Fruit fly (Drosophila melanogaster) whole organism, wandering third instar larva: Measurements from ENCODE around the gene Vps29.

Source experiments
- Abd-B ChIP-seq: fragments of >200 bp; optimal IDR thresholded peaks from 2 replicates; lab custom pipeline; 2017; ENCODE audit warnings: missing biosample characterization, missing genetic modification characterization
- CG32264 ChIP-seq: fragments of 200-800 bp; sonication (Bioruptor generic); optimal IDR thresholded peaks from 2 replicates; lab custom pipeline; 2016; ENCODE audit warnings: missing biosample characterization, missing genetic modification characterization
- CG9705 ChIP-seq: fragments of 200-800 bp; sonication (Bioruptor generic); optimal IDR thresholded peaks from 2 replicates; lab custom pipeline; 2018; ENCODE audit warnings: missing biosample characterization, mild to moderate bottlenecking, missing genetic modification characterization
- CrebA ChIP-seq: fragments of 200-800 bp; sonication (Bioruptor generic); optimal IDR thresholded peaks from 2 replicates; lab custom pipeline; 2016; ENCODE audit warnings: missing biosample characterization, mild to moderate bottlenecking, missing genetic modification characterization, borderline replicate concordance
- Dfd ChIP-seq: fragments of >200 bp; optimal IDR thresholded peaks from 2 replicates; lab custom pipeline; 2017; ENCODE audit warnings: missing biosample characterization, missing genetic modification characterization
- HLH106 ChIP-seq: fragments of 200-800 bp; optimal IDR thresholded peaks from 3 replicates; lab custom pipeline; 2019; ENCODE audit warnings: missing biosample characterization, mild to moderate bottlenecking, missing genetic modification characterization, moderate library complexity
- Hnf4 ChIP-seq: fragments of 200-800 bp; sonication (Bioruptor generic); optimal IDR thresholded peaks from 2 replicates; lab custom pipeline; 2016; ENCODE audit warnings: missing biosample characterization, mild to moderate bottlenecking, missing genetic modification characterization
- Hr83 ChIP-seq: fragments of 200-300 bp; sonication (Bioruptor generic); optimal IDR thresholded peaks from 2 replicates; lab custom pipeline; 2016; ENCODE audit warnings: missing biosample characterization, mild to moderate bottlenecking, missing genetic modification characterization, moderate library complexity; ENCODE audit not compliant: poor library complexity, severe bottlenecking
- Jra ChIP-seq: sonication (Bioruptor generic); optimal IDR thresholded peaks from 2 replicates; lab custom pipeline; 2016; ENCODE audit warnings: missing biosample characterization, missing genetic modification characterization
- Mio ChIP-seq: sonication (Bioruptor generic); optimal IDR thresholded peaks from 2 replicates; lab custom pipeline; 2016; ENCODE audit warnings: missing biosample characterization, missing genetic modification characterization
- Myc ChIP-seq: fragments of >200 bp; optimal IDR thresholded peaks from 2 replicates; lab custom pipeline; 2017
- N ChIP-seq: fragments of >200 bp; optimal IDR thresholded peaks from 2 replicates; lab custom pipeline; 2018; ENCODE audit warnings: missing biosample characterization, missing external identifiers, missing genetic modification characterization
- OdsH ChIP-seq: fragments of 200-800 bp; sonication (Bioruptor generic); optimal IDR thresholded peaks from 2 replicates; lab custom pipeline; 2016; ENCODE audit warnings: missing biosample characterization, mild to moderate bottlenecking, missing genetic modification characterization
- Rel ChIP-seq, 2 experiments: fragments of 200-800 bp; sonication (Bioruptor generic) in 1 of 2; optimal IDR thresholded peaks; 2 replicates in 1 of 2; 3 replicates in 1 of 2; lab custom pipeline; 2016 to 2019; ENCODE audit warnings: mild to moderate bottlenecking in 2 of 2, missing biosample characterization in 2 of 2, missing genetic modification characterization in 2 of 2, moderate library complexity in 1 of 2
- Sp1 ChIP-seq: fragments of 200-800 bp; sonication (Bioruptor generic); optimal IDR thresholded peaks from 3 replicates; lab custom pipeline; 2019; ENCODE audit warnings: missing biosample characterization, mild to moderate bottlenecking, missing genetic modification characterization, moderate library complexity
- Vsx2 ChIP-seq: fragments of 200-300, 225-300 bp; sonication (Bioruptor generic); optimal IDR thresholded peaks from 2 replicates; lab custom pipeline; 2018; ENCODE audit warnings: missing biosample characterization, missing genetic modification characterization; ENCODE audit not compliant: partially characterized antibody
- br ChIP-seq: fragments of 200-800 bp; sonication (Bioruptor generic); optimal IDR thresholded peaks from 2 replicates; lab custom pipeline; 2016; ENCODE audit warnings: missing biosample characterization, missing genetic modification characterization
- brk ChIP-seq: fragments of 200-800 bp; sonication (Bioruptor generic); optimal IDR thresholded peaks from 2 replicates; lab custom pipeline; 2016; ENCODE audit warnings: missing biosample characterization, mild to moderate bottlenecking, missing genetic modification characterization
- dmrt93B ChIP-seq: fragments of 200-800 bp; sonication (Bioruptor generic); optimal IDR thresholded peaks from 2 replicates; lab custom pipeline; 2018; ENCODE audit warnings: missing biosample characterization, mild to moderate bottlenecking, missing genetic modification characterization
- ey ChIP-seq: fragments of 200-800 bp; sonication (Bioruptor generic); optimal IDR thresholded peaks from 2 replicates; lab custom pipeline; 2016; ENCODE audit warnings: missing biosample characterization, missing genetic modification characterization
- foxo ChIP-seq, 2 experiments: fragments of 200-800 bp; sonication (Bioruptor generic); optimal IDR thresholded peaks; 2 replicates in 1 of 2; 3 replicates in 1 of 2; lab custom pipeline; 2016 to 2017; ENCODE audit warnings: missing biosample characterization in 2 of 2, missing genetic modification characterization in 2 of 2
- fru ChIP-seq: fragments of 200-800 bp; sonication (Bioruptor generic); optimal IDR thresholded peaks from 3 replicates; lab custom pipeline; 2016; ENCODE audit warnings: missing biosample characterization, mild to moderate bottlenecking, missing genetic modification characterization
- h ChIP-seq: fragments of 200-800 bp; sonication (Bioruptor generic); optimal IDR thresholded peaks from 3 replicates; lab custom pipeline; 2016; ENCODE audit warnings: missing biosample characterization, mild to moderate bottlenecking, missing genetic modification characterization
- jim ChIP-seq: fragments of 175-275, 200-325 bp; sonication (Bioruptor generic); optimal IDR thresholded peaks from 2 replicates; lab custom pipeline; 2016; ENCODE audit warnings: missing biosample characterization, mild to moderate bottlenecking, missing genetic modification characterization
- lola ChIP-seq: fragments of >200 bp; optimal IDR thresholded peaks from 2 replicates; lab custom pipeline; 2017; ENCODE audit warnings: missing biosample characterization, missing genetic modification characterization
- psq ChIP-seq: fragments of 200-800 bp; sonication (Bioruptor generic); optimal IDR thresholded peaks from 3 replicates; lab custom pipeline; 2017; ENCODE audit warnings: missing biosample characterization, mild to moderate bottlenecking, missing genetic modification characterization, moderate library complexity
- rgr ChIP-seq: fragments of 200-800 bp; sonication (Bioruptor generic); optimal IDR thresholded peaks from 3 replicates; lab custom pipeline; 2016; ENCODE audit warnings: missing biosample characterization, mild to moderate bottlenecking, missing genetic modification characterization
- sage ChIP-seq: fragments of 200-800 bp; sonication (Bioruptor generic); optimal IDR thresholded peaks from 2 replicates; lab custom pipeline; 2016; ENCODE audit warnings: missing biosample characterization, mild to moderate bottlenecking, missing genetic modification characterization
- sv ChIP-seq: fragments of 200-800 bp; sonication (Bioruptor generic); optimal IDR thresholded peaks from 3 replicates; lab custom pipeline; 2016; ENCODE audit warnings: missing biosample characterization, missing genetic modification characterization
- tai ChIP-seq: sonication (Bioruptor generic); optimal IDR thresholded peaks from 2 replicates; lab custom pipeline; 2016; ENCODE audit warnings: missing biosample characterization, missing genetic modification characterization
- usp ChIP-seq: fragments of >200 bp; optimal IDR thresholded peaks from 2 replicates; lab custom pipeline; 2017; ENCODE audit warnings: missing biosample characterization, missing genetic modification characterization
- woc ChIP-seq: sonication (Bioruptor generic); optimal IDR thresholded peaks from 2 replicates; lab custom pipeline; 2016; ENCODE audit warnings: missing biosample characterization, mild to moderate bottlenecking, missing genetic modification characterization

The Vps29 gene

DNA sequence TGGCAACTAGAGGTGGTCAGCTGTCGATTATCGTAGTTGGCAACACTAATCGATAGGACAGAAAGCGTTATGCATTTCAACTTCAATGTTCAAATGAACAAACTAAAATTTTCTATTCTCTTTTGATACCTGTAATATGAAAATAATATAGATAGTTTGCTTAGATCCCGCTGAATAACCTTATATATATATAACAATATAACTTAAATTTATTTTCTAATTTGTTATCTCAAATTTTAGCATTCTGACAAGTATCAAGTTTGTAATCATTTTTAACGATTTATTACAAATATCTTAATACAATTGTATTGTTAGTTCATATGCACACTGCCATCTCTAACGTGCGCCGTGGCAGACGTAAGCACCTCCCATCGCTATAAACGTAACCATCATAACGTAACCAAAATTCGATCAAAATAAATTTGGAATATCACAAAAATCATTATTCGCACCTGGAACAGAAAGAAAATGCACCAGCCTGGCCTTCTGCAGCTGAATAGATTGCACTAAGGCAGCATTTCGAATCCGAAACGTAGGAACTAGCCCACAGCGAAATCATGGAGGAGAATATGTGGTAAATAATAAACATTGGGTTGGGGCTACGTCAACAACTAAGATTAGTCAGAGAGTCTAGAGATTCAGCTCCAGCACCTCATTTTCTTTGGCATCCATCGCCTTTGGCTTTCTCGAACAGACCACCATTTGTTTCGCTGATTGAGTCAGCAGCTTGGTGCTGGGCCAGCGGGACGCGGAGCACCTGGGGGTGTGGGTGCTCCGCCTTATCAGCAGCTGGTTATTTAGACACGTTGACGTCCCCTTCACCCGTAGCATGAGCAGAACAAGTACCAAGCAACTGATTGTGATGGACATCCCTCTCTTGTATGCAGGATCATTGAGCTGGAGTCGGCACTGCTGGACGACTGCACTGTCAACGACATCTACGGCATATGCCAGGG, 21.4 kb upstream of the Vps29 start, which contains the start of the genes Pino and TBC1D23:
TSS of gene Pino (minus strand) at position 22 of the 956 bp plus-strand sequence.
TSS of gene TBC1D23 (plus strand) at position 385 of the 956 bp plus-strand sequence.
- TF ChIP-seq Hr83: peak; percentile 38
- peak; percentile 57 for TF ChIP-seq CG9705 (GFP tag; lab: Kevin White, UChicago)
- peak; percentile 50 for TF ChIP-seq br
- TF ChIP-seq Mio (GFP tag; lab: Kevin White, UChicago): no peak
- peak; percentile 58 for TF ChIP-seq sv
- TF ChIP-seq tai (GFP tag; lab: Kevin White, UChicago): no peak
- TF ChIP-seq Jra (GFP tag; lab: Kevin White, UChicago): peak; percentile 1
- no peak for TF ChIP-seq Rel (GFP tag; optimal IDR thresholded peaks at IDR 0.05; lab: Kevin White, UChicago)
- TF ChIP-seq Rel (tag; optimal IDR thresholded peaks at IDR 0.05; lab: Kevin White, UChicago): no peak
- TF ChIP-seq dmrt93B (GFP tag; lab: Kevin White, UChicago): peak; percentile 56
- no peak for TF ChIP-seq usp
- peak; percentile 57 for TF ChIP-seq fru (GFP tag; lab: Kevin White, UChicago)
- no peak for TF ChIP-seq brk (GFP tag; lab: Kevin White, UChicago)
- TF ChIP-seq Sp1 (GFP tag; lab: Kevin White, UChicago): peak; percentile 70
- TF ChIP-seq foxo (GFP tag; optimal IDR thresholded peaks at IDR 0.05; lab: Kevin White, UChicago): peak in 1 of 2 experiments; percentile 80
- no peak for TF ChIP-seq Dfd
- TF ChIP-seq ey (GFP tag; lab: Kevin White, UChicago): peak; percentile 53
- TF ChIP-seq Vsx2 (GFP tag; lab: Kevin White, UChicago): no peak
- no peak for TF ChIP-seq Abd-B (GFP tag; lab: Kevin White, UChicago)
- peak; percentile 26 for TF ChIP-seq OdsH (GFP tag; lab: Kevin White, UChicago)
- no peak for TF ChIP-seq sage
- no peak for TF ChIP-seq CrebA (GFP tag; lab: Kevin White, UChicago)
- TF ChIP-seq woc (GFP tag; lab: Kevin White, UChicago): peak; percentile 60
- TF ChIP-seq psq (GFP tag; lab: Kevin White, UChicago): peak; percentile 48
- peak; percentile 76 for TF ChIP-seq rgr
- peak; percentile 57 for TF ChIP-seq Myc (lab: Kevin White, UChicago)
- TF ChIP-seq Hnf4 (GFP tag; lab: Kevin White, UChicago): no peak
- TF ChIP-seq h (GFP tag; lab: Kevin White, UChicago): peak; percentile 52
- peak; percentile 84 for TF ChIP-seq HLH106
- no peak for TF ChIP-seq lola (GFP tag; lab: Kevin White, UChicago)

DNA sequence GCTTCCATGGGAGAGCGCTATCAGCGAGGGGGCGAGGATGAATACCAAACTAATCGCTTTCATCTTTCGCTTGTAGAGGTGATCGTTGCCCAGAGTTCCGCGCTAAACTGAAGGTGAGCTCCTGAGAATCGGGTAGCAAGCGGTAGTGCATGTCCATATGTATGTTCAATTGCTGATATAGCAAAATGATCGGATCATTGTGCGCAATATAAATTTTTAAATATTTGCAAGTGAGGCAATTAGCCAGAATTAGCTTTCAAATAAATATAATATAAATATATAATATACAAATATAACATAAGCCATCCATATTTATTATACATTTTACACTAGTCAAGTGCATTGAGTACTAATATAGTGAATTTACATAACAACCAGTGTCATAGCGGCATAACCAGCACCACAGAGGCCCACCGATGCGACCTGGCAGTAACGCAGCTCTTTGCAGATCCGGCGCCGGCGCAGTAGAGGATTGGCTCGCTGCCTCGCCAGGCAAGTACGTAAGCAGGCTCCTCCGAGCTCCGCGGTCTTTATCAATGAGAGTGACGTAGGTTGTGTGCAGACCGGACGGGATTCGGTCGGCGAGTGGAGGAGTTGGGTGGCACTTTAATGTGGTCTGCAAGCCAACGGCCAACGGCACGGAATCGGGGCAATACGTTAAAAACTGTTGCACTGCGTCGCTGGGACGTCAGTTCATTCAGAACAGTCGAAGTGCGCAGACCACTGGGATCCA, 16.4 kb upstream of the Vps29 start, which contains the start of the genes Iris and CG4577:
TSS of gene Iris (minus strand) at position 88 of the 733 bp plus-strand sequence.
TSS of gene CG4577 (plus strand) at position 683 of the 733 bp plus-strand sequence.
- TF ChIP-seq jim (GFP tag; lab: Kevin White, UChicago): no peak
- no peak for TF ChIP-seq Vsx2 (GFP tag; lab: Kevin White, UChicago)
- TF ChIP-seq foxo (GFP tag; optimal IDR thresholded peaks at IDR 0.05; lab: Kevin White, UChicago): no peak
- TF ChIP-seq N (GFP tag; lab: Kevin White, UChicago): no peak
- no peak for TF ChIP-seq usp
- no peak for TF ChIP-seq sage
- TF ChIP-seq lola (GFP tag; lab: Kevin White, UChicago): no peak
- TF ChIP-seq CG32264: no peak
- no peak for TF ChIP-seq fru (GFP tag; lab: Kevin White, UChicago)
- no peak for TF ChIP-seq Hr83
- no peak for TF ChIP-seq ey (GFP tag; lab: Kevin White, UChicago)
- no peak for TF ChIP-seq h (GFP tag; lab: Kevin White, UChicago)
- no peak for TF ChIP-seq woc (GFP tag; lab: Kevin White, UChicago)
- TF ChIP-seq brk (GFP tag; lab: Kevin White, UChicago): no peak
- TF ChIP-seq, all 38 proteins: peak for 0

DNA sequence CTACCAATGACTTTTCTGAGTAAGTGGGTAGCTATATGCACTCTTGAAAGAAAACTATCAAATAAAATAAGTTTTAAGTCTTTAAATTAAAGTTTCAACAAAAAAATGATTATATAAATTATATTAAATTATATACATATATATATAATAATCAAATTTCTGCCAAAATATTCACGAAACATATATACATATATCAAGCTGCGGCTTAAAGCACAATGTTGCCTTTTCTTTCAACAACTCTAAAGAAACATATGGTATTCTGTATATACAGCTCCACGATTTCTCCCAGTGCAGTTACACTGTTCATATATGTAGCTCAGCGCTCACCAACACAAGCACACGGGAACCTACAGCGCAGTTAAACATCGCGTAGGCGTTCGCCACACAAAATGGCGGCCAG, 15.1 kb upstream of the Vps29 start:
- TF ChIP-seq N (GFP tag; lab: Kevin White, UChicago): no peak
- TF ChIP-seq Hr83: no peak
- no peak for TF ChIP-seq sv
- no peak for TF ChIP-seq usp
- no peak for TF ChIP-seq br
- TF ChIP-seq CG9705 (GFP tag; lab: Kevin White, UChicago): no peak
- no peak for TF ChIP-seq Jra (GFP tag; lab: Kevin White, UChicago)
- no peak for TF ChIP-seq tai (GFP tag; lab: Kevin White, UChicago)
- TF ChIP-seq sage: no peak
- no peak for TF ChIP-seq Dfd
- TF ChIP-seq OdsH (GFP tag; lab: Kevin White, UChicago): no peak
- TF ChIP-seq brk (GFP tag; lab: Kevin White, UChicago): no peak
- no peak for TF ChIP-seq Hnf4 (GFP tag; lab: Kevin White, UChicago)
